Worm (Caenorhabditis elegans) whole organism, L4 larva: Measurements from ENCODE around the gene lelo-1.
A peak's percentile ranks its signal among the peaks of the same experiment; 100 is the strongest.

Experiments used
- ama-1 ChIP-seq: fragments of 150-350 bp; optimal IDR thresholded peaks from 2 replicates; lab custom pipeline; 2014; ENCODE audit warnings: inconsistent platforms, mixed read lengths
- pqm-1 ChIP-seq: sonication (generic microtip); optimal IDR thresholded peaks from 2 replicates; lab custom pipeline; 2017; ENCODE audit warnings: missing biosample characterization, missing genetic modification characterization

DNA sequence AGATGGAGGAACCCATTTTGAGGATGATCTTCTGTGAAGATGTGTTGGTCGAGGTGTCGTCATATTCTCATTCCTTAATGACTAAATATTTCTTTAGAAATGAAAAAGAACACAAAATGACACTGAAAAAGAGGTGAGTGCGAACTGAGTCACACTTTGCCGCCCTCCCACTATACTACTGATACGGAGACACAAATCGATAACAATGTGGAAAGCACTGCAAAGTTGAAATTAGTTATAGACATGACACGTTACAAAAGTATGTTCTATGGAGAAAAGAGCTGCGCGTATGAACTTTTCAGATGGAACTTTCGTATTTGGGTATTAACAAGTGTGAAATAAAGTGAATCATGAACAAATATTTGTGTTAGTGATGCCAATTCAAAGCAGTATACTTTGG, 2.0 kb upstream of the lelo-1 start, which contains the start of gene tat-4:
- no peak for TF ChIP-seq ama-1
- peak; percentile 89 for TF ChIP-seq pqm-1 (tag; lab: Kevin White, UChicago)
